Worm (Caenorhabditis elegans) whole organism, L4/young adult: Measurements from ENCODE around the gene srw-76.
"Not testable (repeated sequence)": the region's sequence is repeated elsewhere in the genome, so short reads cannot be mapped to it uniquely, and the experiment has no call there.

Source experiments
- W03F9.2 ChIP-seq: fragments of 150-350 bp; optimal IDR thresholded peaks from 2 replicates; lab custom pipeline; 2014; ENCODE audit warnings: missing biosample characterization, missing genetic modification characterization
- him-1 ChIP-seq: sonication (generic microtip); optimal IDR thresholded peaks from 2 replicates; lab custom pipeline; 2016; ENCODE audit warnings: missing genotype, missing genetic modification reagents, missing genetic modification characterization, missing compliant biosample characterization

- TF ChIP-seq him-1, W03F9.2 (tag; lab: Kevin White, UChicago): not testable (repeated sequence)
Measured at ce11 chrV:16649200-16649599, 11.1 kb upstream of the srw-76 start, which contains the start of gene W06G6.11.
